Fruit fly (Drosophila melanogaster) whole organism, embryonic: ENCODE results near the gene MESK4.
A peak's percentile ranks its signal among the peaks of the same experiment; 100 is the strongest.

ENCODE experiments used
- BEAF-32 ChIP-seq: fragments of 200-800 bp; sonication (Bioruptor generic); optimal IDR thresholded peaks from 3 replicates; lab custom pipeline; 2017; ENCODE audit warnings: missing biosample characterization, missing genetic modification characterization, mild to moderate bottlenecking, moderate library complexity, missing genetic modification reagents
- BtbVII ChIP-seq: fragments of 200-800 bp; sonication (Bioruptor generic); optimal IDR thresholded peaks from 3 replicates; lab custom pipeline; 2017; ENCODE audit warnings: missing biosample characterization, mild to moderate bottlenecking, missing genetic modification characterization
- CG10366 ChIP-seq: fragments of 200-800 bp; sonication (Bioruptor generic); IDR thresholded peaks from 2 replicates; pipeline ENCODE4 v1.3.6; 2022; ENCODE audit warnings: missing biosample characterization, missing genetic modification characterization
- CG12659 ChIP-seq: fragments of 200-800 bp; sonication (Bioruptor generic); optimal IDR thresholded peaks from 3 replicates; lab custom pipeline; 2017; ENCODE audit warnings: mild to moderate bottlenecking, missing biosample characterization, missing genetic modification reagents, missing genetic modification characterization
- CG15479 ChIP-seq: fragments of 200-800 bp; sonication (Bioruptor generic); optimal IDR thresholded peaks from 3 replicates; lab custom pipeline; 2019; ENCODE audit warnings: missing biosample characterization, mild to moderate bottlenecking, missing genetic modification characterization, moderate library complexity
- CG30403 ChIP-seq: fragments of 200-800 bp; sonication (Bioruptor generic); optimal IDR thresholded peaks from 3 replicates; lab custom pipeline; 2016; ENCODE audit warnings: missing biosample characterization, missing genetic modification characterization
- CG31224 ChIP-seq: fragments of 200-800 bp; sonication (Bioruptor generic); IDR thresholded peaks from 2 replicates; pipeline ENCODE4 v1.3.6; 2022; ENCODE audit warnings: missing biosample characterization, missing genetic modification characterization
- CG7987 ChIP-seq: fragments of 200-800 bp; sonication (Bioruptor generic); optimal IDR thresholded peaks from 2 replicates; lab custom pipeline; 2018; ENCODE audit warnings: missing biosample characterization, mild to moderate bottlenecking, missing genetic modification characterization, moderate library complexity
- CG8924 ChIP-seq: fragments of 200-800 bp; optimal IDR thresholded peaks from 3 replicates; lab custom pipeline; 2019; ENCODE audit warnings: missing biosample characterization, mild to moderate bottlenecking, missing genetic modification characterization, moderate library complexity
- CG9727 ChIP-seq: fragments of 200-800 bp; sonication (Bioruptor generic); optimal IDR thresholded peaks from 3 replicates; lab custom pipeline; 2017; ENCODE audit warnings: missing biosample characterization, mild to moderate bottlenecking, missing genetic modification characterization
- CrebB ChIP-seq: fragments of 200-800 bp; sonication (Bioruptor generic); optimal IDR thresholded peaks from 3 replicates; lab custom pipeline; 2018; ENCODE audit warnings: missing biosample characterization, mild to moderate bottlenecking, missing genetic modification characterization
- Dek ChIP-seq: fragments of 200-800 bp; sonication (Bioruptor generic); optimal IDR thresholded peaks from 3 replicates; lab custom pipeline; 2019; ENCODE audit warnings: missing biosample characterization, mild to moderate bottlenecking, missing genetic modification characterization, moderate library complexity
- Dip3 ChIP-seq: fragments of 200-800 bp; sonication (Bioruptor generic); optimal IDR thresholded peaks from 3 replicates; lab custom pipeline; 2016; ENCODE audit warnings: missing biosample characterization, missing genetic modification characterization
- E2f2 ChIP-seq: fragments of 200-800 bp; sonication (Bioruptor generic); IDR thresholded peaks from 2 replicates; pipeline ENCODE4 v1.3.6; 2022; ENCODE audit warnings: missing biosample characterization, missing genetic modification characterization
- Fer2 ChIP-seq: fragments of 200-800 bp; sonication (Bioruptor generic); optimal IDR thresholded peaks from 2 replicates; lab custom pipeline; 2018; ENCODE audit warnings: missing biosample characterization, mild to moderate bottlenecking, missing genetic modification characterization, moderate library complexity
- Gsc ChIP-seq: fragments of 200-800 bp; sonication (Bioruptor generic); IDR thresholded peaks from 2 replicates; pipeline ENCODE4 v1.3.6; 2022; ENCODE audit warnings: missing biosample characterization, missing genetic modification characterization
- Hmx ChIP-seq: fragments of 200-800 bp; sonication (Bioruptor generic); optimal IDR thresholded peaks from 2 replicates; lab custom pipeline; 2016; ENCODE audit warnings: missing biosample characterization, missing genetic modification characterization
- Hr39 ChIP-seq: fragments of >200 bp; optimal IDR thresholded peaks from 2 replicates; lab custom pipeline; 2017
- MTF-1 ChIP-seq: fragments of 200-800 bp; sonication (Bioruptor generic); optimal IDR thresholded peaks from 2 replicates; lab custom pipeline; 2018; ENCODE audit warnings: missing biosample characterization, mild to moderate bottlenecking, missing genetic modification characterization, borderline replicate concordance
- Oli ChIP-seq: fragments of 200-800 bp; sonication (Bioruptor generic); optimal IDR thresholded peaks from 2 replicates; lab custom pipeline; 2018; ENCODE audit warnings: missing biosample characterization, mild to moderate bottlenecking, missing genetic modification characterization, moderate library complexity
- Opbp ChIP-seq: fragments of 200-800 bp; sonication (Bioruptor generic); IDR thresholded peaks from 3 replicates; pipeline ENCODE4 v1.3.6; 2022; ENCODE audit warnings: missing biosample characterization, missing genetic modification characterization; ENCODE audit not compliant: partially characterized antibody
- Sin3A ChIP-seq: fragments of >200 bp; optimal IDR thresholded peaks from 2 replicates; lab custom pipeline; 2018
- Six4 ChIP-seq: fragments of 200-800 bp; sonication (Bioruptor generic); optimal IDR thresholded peaks from 2 replicates; lab custom pipeline; 2016; ENCODE audit warnings: missing biosample characterization, missing genetic modification characterization
- amos ChIP-seq: fragments of 200-800 bp; sonication (Bioruptor generic); IDR thresholded peaks from 2 replicates; pipeline ENCODE4 v1.3.6; 2022; ENCODE audit warnings: missing biosample characterization, missing genetic modification characterization; ENCODE audit not compliant: partially characterized antibody
- ash1 ChIP-seq: fragments of 200-800 bp; sonication (Bioruptor generic); optimal IDR thresholded peaks from 2 replicates; lab custom pipeline; 2018; ENCODE audit warnings: missing biosample characterization, mild to moderate bottlenecking, missing genetic modification characterization
- bcd ChIP-seq: fragments of 200-800 bp; sonication (Bioruptor generic); optimal IDR thresholded peaks from 2 replicates; lab custom pipeline; 2017; ENCODE audit warnings: missing biosample characterization, mild to moderate bottlenecking, missing genetic modification characterization
- caup ChIP-seq: fragments of 200-800 bp; sonication (Bioruptor generic); optimal IDR thresholded peaks from 3 replicates; lab custom pipeline; 2017; ENCODE audit warnings: missing biosample characterization, mild to moderate bottlenecking, missing genetic modification characterization, moderate library complexity; ENCODE audit not compliant: severe bottlenecking
- chm ChIP-seq: fragments of 200-800 bp; sonication (Bioruptor generic); IDR thresholded peaks from 2 replicates; pipeline ENCODE4 v1.3.6; 2022; ENCODE audit warnings: missing biosample characterization, missing genetic modification characterization
- corto ChIP-seq: fragments of 200-800 bp; sonication (Bioruptor generic); optimal IDR thresholded peaks from 2 replicates; lab custom pipeline; 2016; ENCODE audit warnings: missing biosample characterization, mild to moderate bottlenecking, missing genetic modification characterization, moderate library complexity
- crol ChIP-seq: fragments of 200-800 bp; sonication (Bioruptor generic); IDR thresholded peaks from 2 replicates; pipeline ENCODE4 v1.3.6; 2022; ENCODE audit warnings: missing biosample characterization, missing genetic modification characterization
- disco-r ChIP-seq: fragments of 200-800 bp; sonication (Bioruptor generic); optimal IDR thresholded peaks from 2 replicates; lab custom pipeline; 2016; ENCODE audit warnings: missing biosample characterization, missing genetic modification characterization
- dm ChIP-seq: fragments of 200-800 bp; sonication (Bioruptor generic); optimal IDR thresholded peaks from 3 replicates; lab custom pipeline; 2016; ENCODE audit warnings: missing biosample characterization, missing genetic modification characterization
- emc ChIP-seq: fragments of 200-800 bp; sonication (Bioruptor generic); optimal IDR thresholded peaks from 2 replicates; lab custom pipeline; 2016; ENCODE audit warnings: missing biosample characterization, missing genetic modification characterization
- en ChIP-seq: fragments of 200-800 bp; sonication (Bioruptor generic); optimal IDR thresholded peaks from 2 replicates; lab custom pipeline; 2016; ENCODE audit warnings: missing biosample characterization, missing genetic modification characterization
- hb ChIP-seq: fragments of 200-800 bp; sonication (Bioruptor generic); IDR thresholded peaks from 3 replicates; pipeline ENCODE4 v1.3.6; 2022; ENCODE audit warnings: missing biosample characterization, missing genetic modification characterization; ENCODE audit not compliant: partially characterized antibody
- hbn ChIP-seq: fragments of 200-800 bp; sonication (Bioruptor generic); IDR thresholded peaks from 2 replicates; pipeline ENCODE4 v1.3.6; 2022; ENCODE audit warnings: missing biosample characterization, missing genetic modification characterization; ENCODE audit not compliant: partially characterized antibody
- nmo ChIP-seq: fragments of 200-800 bp; sonication (Bioruptor generic); optimal IDR thresholded peaks from 2 replicates; lab custom pipeline; 2018; ENCODE audit warnings: missing biosample characterization, mild to moderate bottlenecking, missing genetic modification characterization, moderate library complexity
- prd ChIP-seq, 3 experiments: fragments of >200 bp in 2 of 3; fragments of 200-800 bp in 1 of 3; sonication (Bioruptor generic) in 1 of 3; optimal IDR thresholded peaks in 2 of 3; IDR thresholded peaks in 1 of 3; 2 replicates in 2 of 3; 3 replicates in 1 of 3; pipeline versions ENCODE4 v1.3.6 to Lab custom; 2017 to 2022; ENCODE audit warnings: missing biosample characterization in 1 of 3, missing genetic modification characterization in 1 of 3
- rib ChIP-seq: fragments of 200-800 bp; sonication (Bioruptor generic); IDR thresholded peaks from 2 replicates; pipeline ENCODE4 v1.3.6; 2022; ENCODE audit warnings: missing biosample characterization, missing genetic modification characterization
- sima ChIP-seq: fragments of 200-800 bp; sonication (Bioruptor generic); optimal IDR thresholded peaks from 2 replicates; lab custom pipeline; 2016; ENCODE audit warnings: missing biosample characterization, missing genetic modification characterization
- slou ChIP-seq: fragments of 200-800 bp; sonication (Bioruptor generic); optimal IDR thresholded peaks from 3 replicates; lab custom pipeline; 2016; ENCODE audit warnings: missing biosample characterization, missing genetic modification characterization
- sqz ChIP-seq: fragments of 200-800 bp; sonication (Bioruptor generic); optimal IDR thresholded peaks from 3 replicates; lab custom pipeline; 2018; ENCODE audit warnings: missing biosample characterization, mild to moderate bottlenecking, missing genetic modification characterization
- tna ChIP-seq: fragments of 200-800 bp; sonication (Bioruptor generic); IDR thresholded peaks from 2 replicates; pipeline ENCODE4 v1.3.6; 2022; ENCODE audit warnings: missing biosample characterization, missing genetic modification characterization; ENCODE audit not compliant: partially characterized antibody
- tup ChIP-seq: fragments of 200-800 bp; sonication (Bioruptor generic); optimal IDR thresholded peaks from 2 replicates; lab custom pipeline; 2016; ENCODE audit warnings: missing biosample characterization, mild to moderate bottlenecking, missing genetic modification characterization, moderate library complexity
- unc-4 ChIP-seq: fragments of 200-800 bp; sonication (Bioruptor generic); IDR thresholded peaks from 2 replicates; pipeline ENCODE4 v1.3.6; 2022; ENCODE audit warnings: missing biosample characterization, missing genetic modification characterization; ENCODE audit not compliant: partially characterized antibody
- vvl ChIP-seq: fragments of 200-800 bp; sonication (Bioruptor generic); IDR thresholded peaks from 2 replicates; pipeline ENCODE4 v1.3.6; 2022; ENCODE audit warnings: missing biosample characterization, missing genetic modification characterization
- wor ChIP-seq: fragments of 200-800 bp; sonication (Bioruptor generic); IDR thresholded peaks from 2 replicates; pipeline ENCODE4 v1.3.6; 2022; ENCODE audit warnings: missing biosample characterization, missing genetic modification characterization
- zfh2 ChIP-seq: fragments of 200-800 bp; sonication (Bioruptor generic); optimal IDR thresholded peaks from 2 replicates; lab custom pipeline; 2016; ENCODE audit warnings: missing biosample characterization, missing genetic modification characterization

The MESK4 gene

DNA sequence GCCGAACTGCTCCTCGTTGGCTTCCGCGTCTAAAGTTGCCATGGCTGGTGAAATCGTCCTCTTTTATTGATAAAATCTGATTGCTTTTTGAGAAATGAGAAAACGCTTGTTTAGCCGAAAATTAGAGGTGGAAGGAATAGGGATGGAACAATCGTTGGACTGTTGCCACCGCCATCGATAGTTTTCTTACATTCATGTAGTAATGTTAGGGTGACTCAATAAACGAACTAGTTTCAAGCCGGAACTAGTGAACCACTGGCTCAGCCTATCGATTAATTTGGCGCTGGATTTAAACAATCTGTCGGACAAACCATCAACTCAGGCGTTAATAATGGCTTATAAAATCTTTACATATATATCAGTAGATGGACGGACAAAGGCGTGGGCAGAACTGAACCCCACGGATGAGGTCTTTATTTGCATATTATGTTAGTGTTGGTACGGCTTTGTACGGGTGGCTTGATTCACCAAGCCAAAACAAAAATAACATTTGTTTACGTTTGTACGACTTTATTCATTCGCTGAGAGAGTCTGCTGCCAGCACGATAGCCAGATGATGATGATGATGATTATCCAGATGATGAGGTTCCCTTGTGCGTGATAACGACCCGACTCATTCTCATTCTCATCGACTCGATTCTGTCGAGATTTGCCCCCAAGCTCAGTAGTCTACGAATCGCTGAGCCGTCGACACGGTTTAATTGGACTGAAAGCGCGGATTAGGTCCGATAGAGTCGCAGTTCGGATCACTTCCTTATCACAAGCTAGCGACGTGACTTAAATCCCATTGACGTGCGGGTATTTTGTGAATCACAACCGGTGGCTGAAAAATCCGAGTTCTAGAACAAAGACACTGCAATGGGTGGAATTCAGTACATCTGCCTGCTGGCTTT, 13.8 kb downstream of the MESK4 start, which contains the start of the genes Sf3a1 and Irc (continued):
- TF ChIP-seq ash1: no peak
- TF ChIP-seq CG15479 (GFP tag; lab: Kevin White, UChicago): no peak
- TF ChIP-seq amos: peak; percentile 98
- no peak for TF ChIP-seq en
- no peak for TF ChIP-seq Oli (tag; lab: Kevin White, UChicago)
- peak; percentile 44 for TF ChIP-seq dm (GFP tag; lab: Kevin White, UChicago)
- TF ChIP-seq zfh2 (GFP tag; lab: Kevin White, UChicago): peak; percentile 46
- no peak for TF ChIP-seq Dek (tag; lab: Kevin White, UChicago)
- no peak for TF ChIP-seq CrebB (tag; lab: Kevin White, UChicago)
- TF ChIP-seq nmo (GFP tag; lab: Kevin White, UChicago): peak; percentile 56
- TF ChIP-seq CG8924 (tag; lab: Kevin White, UChicago): no peak
- peak; percentile 1 for TF ChIP-seq bcd (GFP tag; lab: Kevin White, UChicago)
- TF ChIP-seq Dip3 (GFP tag; lab: Kevin White, UChicago): no peak
- peak; percentile 0 for TF ChIP-seq BtbVII (GFP tag; lab: Kevin White, UChicago)
- no peak for TF ChIP-seq Gsc (GFP tag; lab: Robert Waterston, UW)
- TF ChIP-seq disco-r (GFP tag; lab: Kevin White, UChicago): no peak
- TF ChIP-seq unc-4: peak; percentile 96
- TF ChIP-seq corto (GFP tag; lab: Kevin White, UChicago): no peak
- peak; percentile 78 for TF ChIP-seq CG7987 (GFP tag; lab: Kevin White, UChicago)
- TF ChIP-seq tna (GFP tag; lab: Robert Waterston, UW): peak; percentile 94
- TF ChIP-seq rib (GFP tag; lab: Robert Waterston, UW): 0 out of 2 replicates have a peak, but pooled peaks have one; percentile 14
- peak; percentile 61 for TF ChIP-seq Sin3A (lab: Kevin White, UChicago)
- no peak for TF ChIP-seq crol
- TF ChIP-seq caup: no peak
- TF ChIP-seq Fer2 (tag; lab: Kevin White, UChicago): no peak
- TF ChIP-seq Hmx (GFP tag; lab: Kevin White, UChicago): no peak
- TF ChIP-seq wor (GFP tag; lab: Robert Waterston, UW): no peak
- peak; percentile 5; the same call in 1 of the 2 replicates for TF ChIP-seq chm
- TF ChIP-seq CG12659 (GFP tag; lab: Kevin White, UChicago): peak; percentile 59
- TF ChIP-seq hb: peak; percentile 93
- no peak for TF ChIP-seq Six4 (GFP tag; lab: Kevin White, UChicago)
- peak; percentile 97 for TF ChIP-seq Opbp (GFP tag; lab: Robert Waterston, UW)
- TF ChIP-seq sima (GFP tag; lab: Kevin White, UChicago): no peak
- TF ChIP-seq E2f2 (GFP tag; lab: Robert Waterston, UW): peak; percentile 97
- no peak for TF ChIP-seq prd (optimal IDR thresholded peaks at IDR 0.05; lab: Kevin White, UChicago)
- 0 out of 3 replicates have a peak, but pooled peaks have one; percentile 31 for TF ChIP-seq prd (GFP tag; IDR thresholded peaks at IDR 0.05; lab: Robert Waterston, UW)
- TF ChIP-seq tup (GFP tag; lab: Kevin White, UChicago): no peak
- TF ChIP-seq CG9727 (GFP tag; lab: Kevin White, UChicago): no peak
- TF ChIP-seq sqz: no peak
- TF ChIP-seq BEAF-32: peak; percentile 96
- TF ChIP-seq vvl (GFP tag; lab: Robert Waterston, UW): peak; percentile 80; the same call in 1 of the 2 replicates
- no peak for TF ChIP-seq MTF-1
- no peak for TF ChIP-seq CG31224
- TF ChIP-seq emc: no peak
- no peak for TF ChIP-seq CG10366 (GFP tag; lab: Robert Waterston, UW)
- peak; percentile 97 for TF ChIP-seq hbn (GFP tag; lab: Robert Waterston, UW)
- no peak for TF ChIP-seq Hr39
- no peak for TF ChIP-seq slou (GFP tag; lab: Kevin White, UChicago)
- TF ChIP-seq CG30403 (GFP tag; lab: Kevin White, UChicago): peak; percentile 47
